Worm (Caenorhabditis elegans): ENCODE data around the gene R10E8.2.

The R10E8.2 gene

DNA sequence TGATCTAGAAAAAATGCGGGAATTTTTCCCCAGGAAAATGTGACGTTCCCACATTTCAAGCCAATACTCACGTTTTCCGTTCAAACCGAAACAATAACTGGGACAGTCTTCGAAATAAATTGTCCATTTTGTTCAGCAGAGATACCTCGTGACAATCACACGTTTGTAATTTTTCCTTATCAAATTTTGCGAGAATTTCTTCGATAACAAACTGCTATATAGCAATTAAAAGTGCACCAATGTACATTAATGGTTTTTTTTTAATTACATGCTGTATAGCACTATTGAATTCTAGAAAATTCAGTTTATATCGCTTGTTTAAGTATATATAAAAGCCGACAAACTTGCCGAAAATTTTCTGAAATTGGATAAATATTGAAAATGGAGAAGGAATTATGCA lies 12.6 kb downstream of the R10E8.2 start, which contains the start of gene R10E8.6:
TSS of gene R10E8.6 (minus strand) at position 154 of the 400 bp plus-strand sequence.
- TF ChIP-seq tbp1 (GFP tag; optimal IDR thresholded peaks at IDR 0.05) (no peak), nhr-80 (tag; optimal IDR thresholded peaks at IDR 0.05) (peak; percentile 48)

DNA sequence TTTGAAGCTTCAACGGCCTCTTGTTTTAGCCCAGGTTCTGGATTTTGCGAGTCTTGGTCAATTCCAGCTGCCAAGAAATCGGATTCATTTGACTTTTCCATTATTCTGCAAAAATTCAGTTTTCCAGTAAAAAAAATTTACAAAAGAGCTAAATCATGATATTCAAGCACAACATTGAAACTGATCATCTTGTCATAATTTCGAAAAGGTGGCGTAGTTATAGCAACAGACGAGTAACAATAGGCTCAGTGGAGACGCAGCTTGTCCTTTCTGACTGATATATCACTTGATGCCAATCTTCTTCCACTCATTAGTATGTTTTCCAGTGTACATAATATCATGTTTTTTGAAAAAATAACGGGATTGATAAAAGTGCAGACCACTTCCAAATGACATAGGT lies 15.2 kb downstream of the R10E8.2 start, which contains the start of gene fbxa-213:
TSS of gene fbxa-213 (minus strand) at position 101 of the 400 bp plus-strand sequence.
- TF ChIP-seq hlh-26 (GFP tag; conservative IDR thresholded peaks at IDR 0.05): no peak
- no peak for TF ChIP-seq hmg-1.2 (GFP tag; IDR thresholded peaks at IDR 0.05)

- TF ChIP-seq F37B4.10 (GFP tag; IDR thresholded peaks at IDR 0.05): no peak
These were observed 16.3 kb downstream of the R10E8.2 start, which contains the start of gene skr-6 for ce11 chrV:18269885-18270284. TSS of gene skr-6 (minus strand) at chrV:18269985.

ce11 chrV:18270403-18270802 lies 16.8 kb downstream of the R10E8.2 start, which contains the start of gene Y37H2C.4:
TSS of gene Y37H2C.4 (plus strand) at chrV:18270703.
- TF ChIP-seq F33H1.4 (GFP tag; IDR thresholded peaks at IDR 0.05): no peak
- TF ChIP-seq Y53F4B.3 (GFP tag; IDR thresholded peaks at IDR 0.05): no peak
- no peak for TF ChIP-seq mcd-1 (GFP tag; IDR thresholded peaks at IDR 0.05)
- TF ChIP-seq xnd-1 (tag; optimal IDR thresholded peaks at IDR 0.05): no peak
- no peak for TF ChIP-seq Y53G8AR.9 (GFP tag; conservative IDR thresholded peaks at IDR 0.05)

- TF ChIP-seq ccch-3 (GFP tag; optimal IDR thresholded peaks at IDR 0.05) (no peak), rpc-1 (optimal IDR thresholded peaks at IDR 0.05) (no peak), rpc-1 (tag; optimal IDR thresholded peaks at IDR 0.05) (no peak), ztf-6 (GFP tag; IDR thresholded peaks at IDR 0.05) (no peak), hmg-20 (GFP tag; IDR thresholded peaks at IDR 0.05) (no peak)
These were observed 27.2 kb downstream of the R10E8.2 start, which contains the start of gene Y51A2A.16 for ce11 chrV:18280778-18281177. TSS of gene Y51A2A.16 (minus strand) at chrV:18280878.

DNA sequence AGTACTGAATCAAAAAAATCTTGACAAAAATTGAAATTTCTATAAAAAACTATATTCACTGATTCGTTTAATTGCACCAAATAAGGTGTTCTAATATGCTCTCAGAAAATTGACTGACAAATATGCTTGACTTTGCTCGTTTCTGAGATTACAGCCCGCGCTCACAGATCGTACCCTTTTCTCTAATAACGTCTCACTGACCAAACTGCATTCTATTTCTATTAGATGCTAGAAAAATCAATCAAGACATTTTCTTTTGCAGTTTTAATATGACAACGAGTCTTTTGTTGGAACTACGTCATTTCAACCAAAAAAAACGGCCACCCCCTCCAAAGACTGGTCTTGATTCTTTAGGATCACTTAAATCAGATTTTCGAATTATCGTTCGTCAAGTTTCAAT lies 29.0 kb downstream of the R10E8.2 start, which contains the start of gene clec-247:
TSS of gene clec-247 (plus strand) at position 301 of the 400 bp plus-strand sequence.
- TF ChIP-seq F10E7.11 (tag; optimal IDR thresholded peaks at IDR 0.05): no peak
- no peak for TF ChIP-seq him-1 (tag; optimal IDR thresholded peaks at IDR 0.05)
- TF ChIP-seq nfya-2 (GFP tag; IDR thresholded peaks at IDR 0.05): no peak
- no peak for TF ChIP-seq nhr-120 (GFP tag; IDR thresholded peaks at IDR 0.05)
- TF ChIP-seq ceh-58 (GFP tag; IDR thresholded peaks at IDR 0.05): no peak
- TF ChIP-seq somi-1 (GFP tag; optimal IDR thresholded peaks at IDR 0.05): no peak
- no peak for TF ChIP-seq fkh-3 (tag; optimal IDR thresholded peaks at IDR 0.05)
- TF ChIP-seq D2030.7 (GFP tag; IDR thresholded peaks at IDR 0.05): no peak
- no peak for TF ChIP-seq C06A6.2 (GFP tag; conservative IDR thresholded peaks at IDR 0.05)
- no peak for TF ChIP-seq aptf-2 (GFP tag; conservative IDR thresholded peaks at IDR 0.05)
- TF ChIP-seq Y53G8AR.9 (GFP tag; conservative IDR thresholded peaks at IDR 0.05): no peak

DNA sequence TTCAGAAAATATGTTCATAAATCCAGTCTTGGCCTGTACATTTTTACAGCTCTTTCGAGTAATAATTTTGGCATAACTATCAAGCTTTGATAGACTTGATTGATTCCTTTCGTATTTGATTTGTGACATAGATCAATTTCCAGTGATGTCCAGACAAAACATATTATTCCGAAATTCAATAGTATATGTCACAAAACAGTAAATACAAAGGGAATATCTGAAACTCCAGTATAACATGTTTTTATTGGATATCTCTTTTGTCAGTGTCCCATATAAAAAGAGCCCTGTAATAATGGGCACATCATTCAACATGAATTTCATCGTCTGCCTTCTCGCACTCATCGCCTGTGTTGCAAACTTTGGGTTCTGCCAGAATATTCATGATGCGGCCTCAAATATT lies 37.0 kb downstream of the R10E8.2 start, which contains the start of gene Y51A2A.4:
TSS of gene Y51A2A.4 (plus strand) at position 301 of the 400 bp plus-strand sequence.
- TF ChIP-seq ztf-28 (GFP tag; IDR thresholded peaks at IDR 0.05) (no peak), sptf-2 (GFP tag; optimal IDR thresholded peaks at IDR 0.05) (no peak), nhr-90 (tag; optimal IDR thresholded peaks at IDR 0.05) (no peak), Y56A3A.18 (GFP tag; IDR thresholded peaks at IDR 0.05) (no peak), him-1 (tag; optimal IDR thresholded peaks at IDR 0.05) (no peak), ekl-4 (GFP tag; IDR thresholded peaks at IDR 0.05) (no peak), ztf-6 (GFP tag; IDR thresholded peaks at IDR 0.05) (no peak)

Measured in whole organism, young adult.